Worm (Caenorhabditis elegans) whole organism, mixed stage, embryonic: ENCODE measurements around the gene sur-5.

Experiments
- M03D4.4 ChIP-seq: sonication (generic microtip); optimal IDR thresholded peaks from 2 replicates; lab custom pipeline; 2017; ENCODE audit warnings: mild to moderate bottlenecking, missing genetic modification characterization, missing compliant biosample characterization
- ceh-39 ChIP-seq: fragments of 150-350 bp; optimal IDR thresholded peaks from 2 replicates; lab custom pipeline; 2014; ENCODE audit warnings: missing biosample characterization, missing genetic modification characterization
- ceh-43 ChIP-seq: fragments of 200-800 bp; sonication (Bioruptor generic); optimal IDR thresholded peaks from 2 replicates; lab custom pipeline; 2018; ENCODE audit warnings: mild to moderate bottlenecking, missing genetic modification characterization, moderate library complexity, missing compliant biosample characterization
- ceh-83 ChIP-seq: fragments of 200-800 bp; sonication (Bioruptor generic); optimal IDR thresholded peaks from 2 replicates; lab custom pipeline; 2018; ENCODE audit warnings: mild to moderate bottlenecking, missing genetic modification characterization, missing compliant biosample characterization
- ces-1 ChIP-seq: fragments of 150-350 bp; optimal IDR thresholded peaks from 2 replicates; lab custom pipeline; 2014; ENCODE audit warnings: missing biosample characterization, missing genetic modification reagents, missing genetic modification characterization
- cnd-1 ChIP-seq: fragments of 200-800 bp; sonication (Bioruptor generic); optimal IDR thresholded peaks from 2 replicates; lab custom pipeline; 2018; ENCODE audit warnings: mild to moderate bottlenecking, missing genetic modification characterization, missing compliant biosample characterization
- drap-1 ChIP-seq: fragments of 200-800 bp; sonication (Bioruptor generic); optimal IDR thresholded peaks from 3 replicates; lab custom pipeline; 2018; ENCODE audit warnings: mild to moderate bottlenecking, missing genetic modification characterization, missing compliant biosample characterization
- elt-1 ChIP-seq: sonication (generic microtip); optimal IDR thresholded peaks from 2 replicates; lab custom pipeline; 2017; ENCODE audit warnings: missing genetic modification characterization, mild to moderate bottlenecking, missing compliant biosample characterization, antibody characterized with exemption, moderate library complexity, borderline replicate concordance; ENCODE audit not compliant: insufficient read depth
- elt-3 ChIP-seq: fragments of 150-350 bp; optimal IDR thresholded peaks from 2 replicates; lab custom pipeline; 2014; ENCODE audit warnings: missing biosample characterization, missing genetic modification characterization
- flh-1 ChIP-seq: fragments of 200-800 bp; sonication (Bioruptor generic); optimal IDR thresholded peaks from 2 replicates; lab custom pipeline; 2018; ENCODE audit warnings: mild to moderate bottlenecking, missing genetic modification characterization, moderate library complexity, missing compliant biosample characterization
- ham-2 ChIP-seq: fragments of 200-800 bp; sonication (Bioruptor generic); optimal IDR thresholded peaks from 2 replicates; lab custom pipeline; 2018; ENCODE audit warnings: mild to moderate bottlenecking, missing genetic modification characterization, missing compliant biosample characterization
- hlh-1 ChIP-seq: fragments of 150-350 bp; optimal IDR thresholded peaks from 2 replicates; lab custom pipeline; 2014; ENCODE audit warnings: missing biosample characterization, missing genetic modification reagents, missing genetic modification characterization
- lin-13 ChIP-seq: fragments of 150-350 bp; optimal IDR thresholded peaks from 2 replicates; lab custom pipeline; 2014; ENCODE audit warnings: missing biosample characterization, missing genetic modification characterization
- lsy-2 ChIP-seq: fragments of 150-350 bp; optimal IDR thresholded peaks from 2 replicates; lab custom pipeline; 2014; ENCODE audit warnings: missing biosample characterization, missing genetic modification characterization
- mab-5 ChIP-seq: fragments of 150-350 bp; optimal IDR thresholded peaks from 2 replicates; lab custom pipeline; 2014; ENCODE audit warnings: missing biosample characterization, missing genetic modification characterization
- mep-1 ChIP-seq: fragments of 150-350 bp; optimal IDR thresholded peaks from 2 replicates; lab custom pipeline; 2017; ENCODE audit warnings: missing biosample characterization, missing genetic modification reagents, missing genetic modification characterization, inconsistent platforms
- nhr-2 ChIP-seq: fragments of 150-350 bp; optimal IDR thresholded peaks from 2 replicates; lab custom pipeline; 2014; ENCODE audit warnings: missing biosample characterization, missing genetic modification characterization
- nhr-76 ChIP-seq: sonication (generic microtip); optimal IDR thresholded peaks from 2 replicates; lab custom pipeline; 2017; ENCODE audit warnings: missing biosample characterization, missing genetic modification characterization
- pha-4 ChIP-seq: fragments of 150-350 bp; optimal IDR thresholded peaks from 2 replicates; lab custom pipeline; 2018; ENCODE audit warnings: missing biosample characterization, missing genetic modification reagents, missing genetic modification characterization
- sem-2 ChIP-seq: fragments of 200-800 bp; sonication (Bioruptor generic); optimal IDR thresholded peaks from 2 replicates; lab custom pipeline; 2018; ENCODE audit warnings: mild to moderate bottlenecking, missing genetic modification characterization, missing compliant biosample characterization
- snpc-4 ChIP-seq: fragments of 150-350 bp; optimal IDR thresholded peaks from 2 replicates; lab custom pipeline; 2014; ENCODE audit warnings: missing biosample characterization, missing genetic modification characterization
- sptf-1 ChIP-seq: sonication (generic microtip); optimal IDR thresholded peaks from 2 replicates; lab custom pipeline; 2017; ENCODE audit warnings: mild to moderate bottlenecking, missing genetic modification characterization, moderate library complexity, missing compliant biosample characterization
- tbx-8 ChIP-seq: fragments of 200-800 bp; sonication (Bioruptor generic); optimal IDR thresholded peaks from 2 replicates; lab custom pipeline; 2018; ENCODE audit warnings: mild to moderate bottlenecking, missing genetic modification characterization, moderate library complexity, missing compliant biosample characterization
- unc-120 ChIP-seq: sonication (generic microtip); optimal IDR thresholded peaks from 2 replicates; lab custom pipeline; 2017; ENCODE audit warnings: missing genetic modification characterization, missing compliant biosample characterization; ENCODE audit not compliant: poor library complexity, severe bottlenecking
- unc-39 ChIP-seq: fragments of 150-350 bp; optimal IDR thresholded peaks from 2 replicates; lab custom pipeline; 2014; ENCODE audit warnings: missing biosample characterization, missing genetic modification characterization
- unc-62 ChIP-seq: fragments of 150-350 bp; optimal IDR thresholded peaks from 2 replicates; lab custom pipeline; 2014; ENCODE audit warnings: missing biosample characterization, missing genetic modification reagents, missing genetic modification characterization
- zip-8 ChIP-seq: fragments of 150-350 bp; optimal IDR thresholded peaks from 2 replicates; lab custom pipeline; 2014; ENCODE audit warnings: missing biosample characterization, missing genetic modification characterization
- ztf-11 ChIP-seq: fragments of 150-350 bp; optimal IDR thresholded peaks from 2 replicates; lab custom pipeline; 2014; ENCODE audit warnings: missing biosample characterization, missing genetic modification characterization

The sur-5 gene

ce11 chrX:7260327-7261019, 44.9 kb downstream of the sur-5 start, which contains the start of gene lact-1:
lact-1 (minus strand) TSS chrX:7260377.
- TF ChIP-seq elt-3 (tag; lab: Kevin White, UChicago) (no peak), cnd-1 (tag; lab: Kevin White, UChicago) (no peak), elt-1 (tag; lab: Kevin White, UChicago) (no peak), drap-1 (GFP tag; lab: Kevin White, UChicago) (no peak), nhr-2 (tag; lab: Kevin White, UChicago) (no peak), hlh-1 (tag; lab: Kevin White, UChicago) (no peak), ham-2 (no peak)
- TF ChIP-seq, all 35 proteins: peak for 0

- TF ChIP-seq lin-13 (tag; lab: Kevin White, UChicago) (no peak), unc-120 (tag; lab: Kevin White, UChicago) (no peak), snpc-4 (tag; lab: Kevin White, UChicago) (no peak), ztf-11 (tag; lab: Kevin White, UChicago) (no peak), elt-1 (tag; lab: Kevin White, UChicago) (no peak), zip-8 (tag; lab: Kevin White, UChicago) (no peak), mab-5 (tag; lab: Kevin White, UChicago) (no peak), nhr-2 (tag; lab: Kevin White, UChicago) (no peak), ceh-83 (no peak), cnd-1 (tag; lab: Kevin White, UChicago) (no peak), sem-2 (GFP tag; lab: Kevin White, UChicago) (no peak), unc-39 (no peak), tbx-8 (GFP tag; lab: Kevin White, UChicago) (no peak)
- TF ChIP-seq, all 35 proteins: peak for 0
Measured at ce11 chrX:7256891-7257290, 48.5 kb downstream of the sur-5 start, which contains the start of gene F46H5.5. F46H5.5 (minus strand) TSS chrX:7256991.

DNA sequence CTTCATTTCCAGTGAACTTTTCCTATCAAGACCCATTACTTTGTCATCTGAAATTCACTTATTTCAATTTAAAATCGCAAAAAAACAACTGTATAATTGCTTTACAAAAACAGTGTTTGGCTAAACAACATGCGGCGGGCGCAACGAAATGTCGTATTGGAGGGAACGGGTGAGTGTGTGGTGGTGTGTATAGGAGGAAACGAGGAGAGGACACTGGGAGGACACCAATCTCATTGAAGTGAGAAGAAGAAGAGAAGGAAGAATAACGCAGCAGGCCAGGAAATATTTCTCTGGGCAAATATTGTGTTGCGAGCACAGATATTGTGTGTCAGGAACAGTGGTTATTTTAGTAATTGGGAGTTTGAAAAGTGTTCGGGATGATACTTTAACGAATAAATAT, 50.8 kb downstream of the sur-5 start, which contains the start of gene F46H5.4:
Gene F46H5.4 (minus strand): TSS at position 53 of the 400 bp plus-strand sequence.
- TF ChIP-seq pha-4 (tag; lab: Kevin White, UChicago) = peak; percentile 7
- no peak for TF ChIP-seq M03D4.4
- peak; percentile 1 for TF ChIP-seq ztf-11 (tag; lab: Kevin White, UChicago)
- TF ChIP-seq unc-39 = no peak
- TF ChIP-seq sptf-1 = no peak
- no peak for TF ChIP-seq ceh-83
- TF ChIP-seq mep-1 (tag; lab: Kevin White, UChicago) = peak; percentile 33
- TF ChIP-seq ces-1 (GFP tag; lab: Kevin White, UChicago) = peak; percentile 39
- no peak for TF ChIP-seq tbx-8 (GFP tag; lab: Kevin White, UChicago)
- TF ChIP-seq ceh-43 (GFP tag; lab: Kevin White, UChicago) = no peak
- no peak for TF ChIP-seq drap-1 (GFP tag; lab: Kevin White, UChicago)
- TF ChIP-seq snpc-4 (tag; lab: Kevin White, UChicago) = no peak
- no peak for TF ChIP-seq zip-8 (tag; lab: Kevin White, UChicago)
- TF ChIP-seq lsy-2 (tag; lab: Kevin White, UChicago) = no peak
- TF ChIP-seq unc-120 (tag; lab: Kevin White, UChicago) = no peak
- TF ChIP-seq flh-1 (GFP tag; lab: Kevin White, UChicago) = no peak
- TF ChIP-seq unc-62 (GFP tag; lab: Kevin White, UChicago) = no peak
- TF ChIP-seq nhr-76 = no peak
- TF ChIP-seq nhr-2 (tag; lab: Kevin White, UChicago) = peak; percentile 24
- TF ChIP-seq cnd-1 (tag; lab: Kevin White, UChicago) = no peak
- no peak for TF ChIP-seq ceh-39
